Fruit fly (Drosophila melanogaster) whole organism, adult: ENCODE measurements around the gene ApepP.

Experiments used
- CG11617 ChIP-seq: fragments of 200-800 bp; sonication (Bioruptor generic); optimal IDR thresholded peaks from 2 replicates; lab custom pipeline; 2017; ENCODE audit warnings: mild to moderate bottlenecking, missing biosample characterization, missing genetic modification reagents, missing genetic modification characterization
- CG12768 ChIP-seq: fragments of 200-800 bp; sonication (Bioruptor generic); optimal IDR thresholded peaks from 2 replicates; lab custom pipeline; 2017; ENCODE audit warnings: missing biosample characterization, missing genetic modification characterization, mild to moderate bottlenecking, moderate library complexity, missing genetic modification reagents
- CG14711 ChIP-seq: fragments of 200-800 bp; sonication (Bioruptor generic); optimal IDR thresholded peaks from 2 replicates; lab custom pipeline; 2018; ENCODE audit warnings: missing biosample characterization, mild to moderate bottlenecking, missing genetic modification characterization, moderate library complexity
- CG1620 ChIP-seq: fragments of 200-800 bp; sonication (Bioruptor generic); optimal IDR thresholded peaks from 2 replicates; lab custom pipeline; 2016; ENCODE audit warnings: missing biosample characterization, missing genetic modification characterization
- CG33017 ChIP-seq: fragments of 200-800 bp; sonication (Bioruptor generic); optimal IDR thresholded peaks from 2 replicates; lab custom pipeline; 2018; ENCODE audit warnings: missing biosample characterization, mild to moderate bottlenecking, missing genetic modification characterization, moderate library complexity
- CG5204 ChIP-seq: fragments of 200-800 bp; sonication (Bioruptor generic); optimal IDR thresholded peaks from 2 replicates; lab custom pipeline; 2016; ENCODE audit warnings: missing biosample characterization, missing genetic modification characterization
- CG7045 ChIP-seq: fragments of 200-800 bp; sonication (Bioruptor generic); optimal IDR thresholded peaks from 2 replicates; lab custom pipeline; 2017; ENCODE audit warnings: missing biosample characterization, mild to moderate bottlenecking, missing genetic modification characterization
- CG7101 ChIP-seq: fragments of 200-800 bp; sonication (Bioruptor generic); optimal IDR thresholded peaks from 2 replicates; lab custom pipeline; 2018; ENCODE audit warnings: missing biosample characterization, mild to moderate bottlenecking, missing genetic modification characterization, moderate library complexity
- Clk ChIP-seq: fragments of 200-800 bp; sonication (Bioruptor generic); optimal IDR thresholded peaks from 2 replicates; lab custom pipeline; 2017; ENCODE audit warnings: missing biosample characterization, missing genetic modification characterization
- Crg-1 ChIP-seq: fragments of 200-800 bp; sonication (Bioruptor generic); optimal IDR thresholded peaks from 2 replicates; lab custom pipeline; 2016; ENCODE audit warnings: missing biosample characterization, missing genetic modification characterization
- Hr96 ChIP-seq: fragments of 200-800 bp; sonication (Bioruptor generic); optimal IDR thresholded peaks from 2 replicates; lab custom pipeline; 2016; ENCODE audit warnings: missing biosample characterization, missing genetic modification characterization
- Mnt ChIP-seq: fragments of 200-800 bp; sonication (Bioruptor generic); optimal IDR thresholded peaks from 2 replicates; lab custom pipeline; 2016; ENCODE audit warnings: missing biosample characterization, mild to moderate bottlenecking, missing genetic modification characterization
- bab1 ChIP-seq: fragments of 200-800 bp; sonication (Bioruptor generic); optimal IDR thresholded peaks from 3 replicates; lab custom pipeline; 2019; ENCODE audit warnings: missing biosample characterization, mild to moderate bottlenecking, missing genetic modification characterization, moderate library complexity
- cic ChIP-seq: fragments of 200-800 bp; sonication (Bioruptor generic); optimal IDR thresholded peaks from 2 replicates; lab custom pipeline; 2017; ENCODE audit warnings: missing biosample characterization, mild to moderate bottlenecking, missing genetic modification characterization, moderate library complexity
- cnc ChIP-seq, 2 experiments: fragments of >200 bp; optimal IDR thresholded peaks; 2 replicates each; lab custom pipeline; 2017
- kay ChIP-seq: fragments of 200-800 bp; sonication (Bioruptor generic); peaks from one replicate; lab custom pipeline; 2016; ENCODE audit warnings: missing biosample characterization, missing genetic modification characterization, borderline replicate concordance
- ovo ChIP-seq: fragments of 200-800 bp; sonication (Bioruptor generic); optimal IDR thresholded peaks from 2 replicates; lab custom pipeline; 2016; ENCODE audit warnings: missing biosample characterization, missing genetic modification characterization
- pad ChIP-seq: fragments of 200-800 bp; sonication (Bioruptor generic); optimal IDR thresholded peaks from 3 replicates; lab custom pipeline; 2017; ENCODE audit warnings: missing biosample characterization, missing genetic modification characterization, mild to moderate bottlenecking, moderate library complexity, missing genetic modification reagents
- tj ChIP-seq: fragments of 200-800 bp; sonication (Bioruptor generic); optimal IDR thresholded peaks from 3 replicates; lab custom pipeline; 2017; ENCODE audit warnings: missing biosample characterization, mild to moderate bottlenecking, missing genetic modification characterization, moderate library complexity
- toe ChIP-seq: fragments of 200-800 bp; sonication (Bioruptor generic); optimal IDR thresholded peaks from 2 replicates; lab custom pipeline; 2016; ENCODE audit warnings: missing biosample characterization, missing genetic modification characterization

ApepP gene

DNA sequence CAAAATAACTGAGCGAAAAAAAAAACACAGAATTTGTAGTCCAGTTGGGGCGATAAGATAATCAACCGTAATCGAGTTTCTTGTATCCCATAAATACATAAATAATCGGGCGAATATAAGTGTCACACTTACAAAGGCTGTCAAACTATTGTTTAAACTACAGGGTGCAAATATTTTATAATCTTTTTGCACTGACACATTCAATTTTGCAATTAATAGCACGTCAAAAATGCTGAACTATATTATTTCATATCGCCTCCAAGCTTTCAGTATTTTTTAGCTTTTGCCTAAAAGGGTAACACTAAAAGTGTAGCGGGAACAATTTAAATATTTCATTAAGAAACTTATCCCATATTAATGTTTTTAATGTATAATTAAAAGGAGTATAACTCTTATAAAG lies at the start of gene ApepP:
TSS of gene ApepP (minus strand) at position 242 of the 400 bp plus-strand sequence.
- TF ChIP-seq CG7101 (tag; lab: Kevin White, UChicago) (peak; percentile 31), CG5204 (GFP tag; lab: Kevin White, UChicago) (no peak), tj (GFP tag; lab: Kevin White, UChicago) (no peak), cic (GFP tag; lab: Kevin White, UChicago) (peak; percentile 41), CG1620 (GFP tag; lab: Kevin White, UChicago) (no peak), toe (GFP tag; lab: Kevin White, UChicago) (no peak), CG11617 (GFP tag; lab: Kevin White, UChicago) (no peak), Clk (GFP tag; lab: Kevin White, UChicago) (no peak), CG14711 (peak; percentile 31), bab1 (GFP tag; lab: Kevin White, UChicago) (peak; percentile 13), CG7045 (GFP tag; lab: Kevin White, UChicago) (no peak), CG12768 (peak; percentile 26), cnc (optimal IDR thresholded peaks at IDR 0.05; lab: Kevin White, UChicago) (no peak), Mnt (GFP tag; lab: Kevin White, UChicago) (peak; percentile 9)

DNA sequence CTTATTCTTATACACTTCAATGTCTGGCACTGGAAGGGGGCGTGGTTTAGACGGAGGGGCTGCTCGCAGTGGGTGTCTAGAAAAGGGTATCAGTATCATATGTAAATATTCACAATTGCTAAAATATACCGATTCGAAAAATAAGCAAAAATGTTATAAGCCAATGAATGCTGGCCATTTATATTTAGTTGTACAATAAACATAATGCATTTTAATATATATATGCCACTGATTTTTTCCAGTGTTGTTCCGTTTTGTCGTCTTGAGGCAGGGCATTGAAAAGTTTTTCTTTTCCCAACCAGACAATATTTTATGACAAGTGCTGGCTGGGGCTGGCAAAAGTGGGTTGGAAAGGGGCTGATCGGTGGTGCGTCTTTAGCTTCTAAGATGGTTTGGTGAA lies 11.6 kb upstream of the ApepP start:
- TF ChIP-seq bab1 (GFP tag; lab: Kevin White, UChicago), result no peak
- TF ChIP-seq CG7045 (GFP tag; lab: Kevin White, UChicago), result no peak
- TF ChIP-seq toe (GFP tag; lab: Kevin White, UChicago), result no peak

DNA sequence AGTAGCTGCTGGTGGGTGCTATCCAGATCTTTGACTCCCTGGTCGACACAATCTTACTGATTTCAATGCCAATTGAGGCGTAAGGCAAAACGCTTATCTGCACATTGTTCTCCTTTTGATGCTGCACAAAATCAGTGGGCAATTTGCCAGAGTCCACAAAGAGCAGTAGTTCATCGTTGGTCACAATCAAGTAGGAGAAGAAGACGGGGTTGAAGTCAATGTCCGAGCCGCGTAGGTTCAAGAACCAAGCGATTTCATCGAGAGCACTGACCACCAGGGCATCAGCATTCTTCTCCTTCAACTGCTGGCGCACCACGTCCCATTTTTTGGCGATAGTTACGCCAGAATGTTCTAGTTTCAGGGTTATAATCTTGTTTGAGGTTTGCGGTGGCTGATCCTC lies 928 bp downstream of the ApepP start:
- TF ChIP-seq CG33017 (tag; lab: Kevin White, UChicago) (no peak), cic (GFP tag; lab: Kevin White, UChicago) (no peak), CG1620 (GFP tag; lab: Kevin White, UChicago) (no peak), CG7045 (GFP tag; lab: Kevin White, UChicago) (no peak), kay (no peak), CG5204 (GFP tag; lab: Kevin White, UChicago) (no peak), CG7101 (tag; lab: Kevin White, UChicago) (no peak), bab1 (GFP tag; lab: Kevin White, UChicago) (no peak), Crg-1 (GFP tag; lab: Kevin White, UChicago) (no peak), cnc (optimal IDR thresholded peaks at IDR 0.05; lab: Kevin White, UChicago) (no peak), CG12768 (no peak), Mnt (GFP tag; lab: Kevin White, UChicago) (no peak), CG11617 (GFP tag; lab: Kevin White, UChicago) (no peak)

DNA sequence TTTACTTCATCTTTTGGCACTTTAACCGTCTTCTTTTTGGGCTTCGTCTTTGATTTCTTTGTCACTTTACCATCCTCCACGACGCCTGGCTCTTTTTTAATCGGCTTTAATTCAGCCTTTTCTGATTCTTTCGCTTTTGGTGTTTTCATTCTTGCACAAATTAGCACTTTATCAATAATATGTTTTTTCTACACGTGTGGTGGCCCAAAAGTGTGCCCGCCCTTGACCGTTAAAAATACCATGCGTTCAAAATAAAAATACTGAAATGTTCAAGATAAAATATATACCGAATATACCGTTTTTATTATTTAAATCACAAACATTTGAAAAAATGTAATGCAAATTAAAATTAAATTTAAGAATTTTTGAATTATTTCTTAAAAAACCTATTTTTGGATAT lies 8.2 kb downstream of the ApepP start, which contains the start of gene CG12288:
TSS of gene CG12288 (minus strand) at position 216 of the 400 bp plus-strand sequence.
- no peak for TF ChIP-seq cnc (optimal IDR thresholded peaks at IDR 0.05; lab: Kevin White, UChicago)
- no peak for TF ChIP-seq Hr96 (GFP tag; lab: Kevin White, UChicago)
- no peak for TF ChIP-seq pad (GFP tag; lab: Kevin White, UChicago)
- no peak for TF ChIP-seq CG7101 (tag; lab: Kevin White, UChicago)
- peak; percentile 34 for TF ChIP-seq Mnt (GFP tag; lab: Kevin White, UChicago)
- TF ChIP-seq CG1620 (GFP tag; lab: Kevin White, UChicago), result no peak

DNA sequence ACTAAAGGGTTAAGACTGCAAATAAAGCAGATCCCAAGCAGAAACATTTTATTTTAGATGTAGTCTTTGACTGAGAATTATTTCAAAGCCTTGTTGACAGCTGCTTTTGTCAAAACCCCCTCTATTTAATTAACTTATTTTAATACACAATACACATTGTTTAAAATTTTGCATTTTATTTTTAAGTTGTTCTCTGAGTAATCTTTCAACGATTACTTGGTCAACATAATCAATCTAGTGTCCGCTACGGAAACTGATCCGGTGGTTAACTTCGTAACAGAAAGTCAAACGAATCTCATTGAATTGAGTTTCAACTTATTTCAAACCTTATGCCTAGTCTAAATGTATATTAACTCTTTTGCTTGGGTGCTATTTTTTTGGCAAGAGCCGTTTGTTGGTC lies 9.8 kb downstream of the ApepP start, which contains the start of gene CG31805:
TSS of gene CG31805 (minus strand) at position 101 of the 400 bp plus-strand sequence.
- TF ChIP-seq CG7101 (tag; lab: Kevin White, UChicago) (no peak), pad (GFP tag; lab: Kevin White, UChicago) (no peak), cic (GFP tag; lab: Kevin White, UChicago) (no peak), Mnt (GFP tag; lab: Kevin White, UChicago) (no peak), Hr96 (GFP tag; lab: Kevin White, UChicago) (no peak), bab1 (GFP tag; lab: Kevin White, UChicago) (no peak), Clk (GFP tag; lab: Kevin White, UChicago) (no peak), toe (GFP tag; lab: Kevin White, UChicago) (no peak), CG12768 (no peak), CG7045 (GFP tag; lab: Kevin White, UChicago) (no peak), tj (GFP tag; lab: Kevin White, UChicago) (no peak), kay (no peak), cnc (optimal IDR thresholded peaks at IDR 0.05; lab: Kevin White, UChicago) (no peak), ovo (GFP tag; lab: Kevin White, UChicago) (no peak), Crg-1 (GFP tag; lab: Kevin White, UChicago) (no peak), CG14711 (no peak)

DNA sequence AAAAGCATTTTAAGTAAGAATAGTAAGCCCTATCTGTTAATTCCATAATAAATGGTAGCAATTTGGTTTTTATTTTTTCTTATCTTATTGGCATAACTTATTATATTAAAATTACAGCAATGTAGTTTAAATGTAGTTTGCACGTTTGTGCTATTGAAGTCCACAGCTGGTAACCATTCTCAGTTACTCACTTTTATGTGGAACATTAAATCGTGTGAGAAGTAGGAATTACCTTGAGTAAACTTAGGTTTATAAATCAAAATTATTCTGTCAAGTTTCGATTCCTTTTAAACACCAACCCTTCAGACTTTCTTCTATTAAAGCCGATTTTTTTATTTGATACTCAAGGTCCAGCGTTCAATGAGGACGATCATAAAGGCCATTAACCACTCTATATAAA lies 20.6 kb downstream of the ApepP start, which contains the start of gene CG42556:
TSS of gene CG42556 (plus strand) at position 301 of the 400 bp plus-strand sequence.
- TF ChIP-seq bab1 (GFP tag; lab: Kevin White, UChicago), result no peak
- TF ChIP-seq CG12768, result no peak
- TF ChIP-seq Crg-1 (GFP tag; lab: Kevin White, UChicago), result no peak
- no peak for TF ChIP-seq toe (GFP tag; lab: Kevin White, UChicago)
